Worm (Caenorhabditis elegans) whole organism, midembryonic: ENCODE measurements around the gene ZK1055.6.

Experiments used
- klf-2 ChIP-seq: fragments of 200-800 bp; sonication (Bioruptor generic); conservative IDR thresholded peaks from 2 replicates; pipeline ENCODE4 v1.3.6; 2022; ENCODE audit warnings: missing genetic modification reagents, missing genetic modification characterization, missing compliant biosample characterization
- med-1 ChIP-seq: sonication (generic microtip); optimal IDR thresholded peaks from 2 replicates; lab custom pipeline; 2017; ENCODE audit warnings: missing genetic modification characterization, mild to moderate bottlenecking, missing compliant biosample characterization, antibody characterized with exemption, missing genetic modification reagents; ENCODE audit not compliant: insufficient read depth

ce11 chrV:6626244-6626643, 23.8 kb upstream of the ZK1055.6 start, which contains the start of gene ppt-1:
- TF ChIP-seq klf-2, result no peak
- TF ChIP-seq med-1 (GFP tag; lab: Kevin White, UChicago), result no peak
